Worm (Caenorhabditis elegans) whole organism, L2 larva: ENCODE measurements around the gene apt-9.

Experiments
- ZK546.5 ChIP-seq: sonication (generic microtip); optimal IDR thresholded peaks from 2 replicates; lab custom pipeline; 2017; ENCODE audit warnings: missing biosample characterization, missing genetic modification characterization
- aly-2 ChIP-seq: fragments of 150-350 bp; optimal IDR thresholded peaks from 2 replicates; lab custom pipeline; 2014; ENCODE audit warnings: missing biosample characterization, missing genetic modification characterization
- ceh-16 ChIP-seq: fragments of 150-350 bp; optimal IDR thresholded peaks from 2 replicates; lab custom pipeline; 2014; ENCODE audit warnings: missing biosample characterization, missing genetic modification characterization
- elt-3 ChIP-seq: sonication (generic microtip); optimal IDR thresholded peaks from 2 replicates; lab custom pipeline; 2017; ENCODE audit warnings: missing biosample characterization, missing genetic modification characterization
- mdl-1 ChIP-seq, 2 experiments: fragments of 150-350 bp in 1 of 2; sonication (generic microtip) in 1 of 2; optimal IDR thresholded peaks; 2 replicates each; lab custom pipeline; 2017; ENCODE audit warnings: missing biosample characterization in 2 of 2, missing genetic modification characterization in 2 of 2
- nhr-10 ChIP-seq: sonication (generic microtip); optimal IDR thresholded peaks from 2 replicates; lab custom pipeline; 2017; ENCODE audit warnings: missing biosample characterization, missing genetic modification characterization
- nhr-237 ChIP-seq: fragments of 150-350 bp; optimal IDR thresholded peaks from 2 replicates; lab custom pipeline; 2014; ENCODE audit warnings: missing biosample characterization, missing genetic modification characterization
- nhr-25 ChIP-seq: fragments of 150-350 bp; sonication (generic microtip); optimal IDR thresholded peaks from 3 replicates; lab custom pipeline; 2014; ENCODE audit warnings: missing biosample characterization, missing genetic modification characterization
- skn-1 ChIP-seq: sonication (generic microtip); optimal IDR thresholded peaks from 2 replicates; lab custom pipeline; 2017; ENCODE audit warnings: missing biosample characterization, missing genetic modification characterization
- snpc-4 ChIP-seq: fragments of 150-350 bp; optimal IDR thresholded peaks from 2 replicates; lab custom pipeline; 2014; ENCODE audit warnings: missing biosample characterization, missing genetic modification characterization
- unc-62 ChIP-seq: fragments of 150-350 bp; optimal IDR thresholded peaks from 2 replicates; lab custom pipeline; 2014; ENCODE audit warnings: missing biosample characterization, missing genetic modification reagents, missing genetic modification characterization

ce11 chrX:11114420-11114819, 46.1 kb downstream of the apt-9 start:
- TF ChIP-seq elt-3 (tag; lab: Kevin White, UChicago) (no peak), nhr-10 (tag; lab: Kevin White, UChicago) (no peak), ceh-16 (tag; lab: Kevin White, UChicago) (no peak), nhr-25 (tag; lab: Kevin White, UChicago) (no peak), mdl-1 (tag; optimal IDR thresholded peaks at IDR 0.05; lab: Kevin White, UChicago) (no peak), unc-62 (no peak), ZK546.5 (tag; lab: Kevin White, UChicago) (no peak), aly-2 (tag; lab: Kevin White, UChicago) (no peak), skn-1 (tag; lab: Kevin White, UChicago) (no peak), snpc-4 (tag; lab: Kevin White, UChicago) (no peak), nhr-237 (tag; lab: Kevin White, UChicago) (no peak)
